Worm (Caenorhabditis elegans) whole organism, mixed stage, embryonic: ENCODE data around the gene cul-2.

Source experiments
- M03D4.4 ChIP-seq: sonication (generic microtip); optimal IDR thresholded peaks from 2 replicates; lab custom pipeline; 2017; ENCODE audit warnings: mild to moderate bottlenecking, missing genetic modification characterization, missing compliant biosample characterization
- bed-3 ChIP-seq: fragments of 200-800 bp; sonication (Bioruptor generic); optimal IDR thresholded peaks from 3 replicates; lab custom pipeline; 2018; ENCODE audit warnings: mild to moderate bottlenecking, missing genetic modification characterization, moderate library complexity, missing compliant biosample characterization
- blmp-1 ChIP-seq: fragments of 150-350 bp; optimal IDR thresholded peaks from 2 replicates; lab custom pipeline; 2014; ENCODE audit warnings: missing biosample characterization, missing genetic modification characterization
- ceh-39 ChIP-seq: fragments of 150-350 bp; optimal IDR thresholded peaks from 2 replicates; lab custom pipeline; 2014; ENCODE audit warnings: missing biosample characterization, missing genetic modification characterization
- ceh-43 ChIP-seq: fragments of 200-800 bp; sonication (Bioruptor generic); optimal IDR thresholded peaks from 2 replicates; lab custom pipeline; 2018; ENCODE audit warnings: mild to moderate bottlenecking, missing genetic modification characterization, moderate library complexity, missing compliant biosample characterization
- ces-1 ChIP-seq: fragments of 150-350 bp; optimal IDR thresholded peaks from 2 replicates; lab custom pipeline; 2014; ENCODE audit warnings: missing biosample characterization, missing genetic modification reagents, missing genetic modification characterization
- cnd-1 ChIP-seq: fragments of 200-800 bp; sonication (Bioruptor generic); optimal IDR thresholded peaks from 2 replicates; lab custom pipeline; 2018; ENCODE audit warnings: mild to moderate bottlenecking, missing genetic modification characterization, missing compliant biosample characterization
- elt-1 ChIP-seq: sonication (generic microtip); optimal IDR thresholded peaks from 2 replicates; lab custom pipeline; 2017; ENCODE audit warnings: missing genetic modification characterization, mild to moderate bottlenecking, missing compliant biosample characterization, antibody characterized with exemption, moderate library complexity, borderline replicate concordance; ENCODE audit not compliant: insufficient read depth
- flh-1 ChIP-seq: fragments of 200-800 bp; sonication (Bioruptor generic); optimal IDR thresholded peaks from 2 replicates; lab custom pipeline; 2018; ENCODE audit warnings: mild to moderate bottlenecking, missing genetic modification characterization, moderate library complexity, missing compliant biosample characterization
- ham-2 ChIP-seq: fragments of 200-800 bp; sonication (Bioruptor generic); optimal IDR thresholded peaks from 2 replicates; lab custom pipeline; 2018; ENCODE audit warnings: mild to moderate bottlenecking, missing genetic modification characterization, missing compliant biosample characterization
- hlh-1 ChIP-seq: fragments of 150-350 bp; optimal IDR thresholded peaks from 2 replicates; lab custom pipeline; 2014; ENCODE audit warnings: missing biosample characterization, missing genetic modification reagents, missing genetic modification characterization
- lin-13 ChIP-seq: fragments of 150-350 bp; optimal IDR thresholded peaks from 2 replicates; lab custom pipeline; 2014; ENCODE audit warnings: missing biosample characterization, missing genetic modification characterization
- lin-32 ChIP-seq: fragments of 200-800 bp; sonication (Bioruptor generic); optimal IDR thresholded peaks from 2 replicates; lab custom pipeline; 2018; ENCODE audit warnings: mild to moderate bottlenecking, missing genetic modification characterization, missing compliant biosample characterization
- mab-5 ChIP-seq: fragments of 150-350 bp; optimal IDR thresholded peaks from 2 replicates; lab custom pipeline; 2014; ENCODE audit warnings: missing biosample characterization, missing genetic modification characterization
- mep-1 ChIP-seq: fragments of 150-350 bp; optimal IDR thresholded peaks from 2 replicates; lab custom pipeline; 2017; ENCODE audit warnings: missing biosample characterization, missing genetic modification reagents, missing genetic modification characterization, inconsistent platforms
- mls-2 ChIP-seq: sonication (generic microtip); optimal IDR thresholded peaks from 2 replicates; lab custom pipeline; 2016; ENCODE audit warnings: mild to moderate bottlenecking, missing genetic modification characterization, moderate library complexity, missing compliant biosample characterization
- nhr-12 ChIP-seq: fragments of 150-350 bp; optimal IDR thresholded peaks from 2 replicates; lab custom pipeline; 2014; ENCODE audit warnings: missing biosample characterization, missing genetic modification characterization
- nhr-2 ChIP-seq: fragments of 150-350 bp; optimal IDR thresholded peaks from 2 replicates; lab custom pipeline; 2014; ENCODE audit warnings: missing biosample characterization, missing genetic modification characterization
- nhr-28 ChIP-seq: fragments of 150-350 bp; optimal IDR thresholded peaks from 2 replicates; lab custom pipeline; 2014; ENCODE audit warnings: missing biosample characterization, missing genetic modification characterization
- nhr-76 ChIP-seq: sonication (generic microtip); optimal IDR thresholded peaks from 2 replicates; lab custom pipeline; 2017; ENCODE audit warnings: missing biosample characterization, missing genetic modification characterization
- pha-4 ChIP-seq: fragments of 150-350 bp; optimal IDR thresholded peaks from 2 replicates; lab custom pipeline; 2018; ENCODE audit warnings: missing biosample characterization, missing genetic modification reagents, missing genetic modification characterization
- snpc-4 ChIP-seq: fragments of 150-350 bp; optimal IDR thresholded peaks from 2 replicates; lab custom pipeline; 2014; ENCODE audit warnings: missing biosample characterization, missing genetic modification characterization
- sptf-1 ChIP-seq: sonication (generic microtip); optimal IDR thresholded peaks from 2 replicates; lab custom pipeline; 2017; ENCODE audit warnings: mild to moderate bottlenecking, missing genetic modification characterization, moderate library complexity, missing compliant biosample characterization
- tbx-8 ChIP-seq: fragments of 200-800 bp; sonication (Bioruptor generic); optimal IDR thresholded peaks from 2 replicates; lab custom pipeline; 2018; ENCODE audit warnings: mild to moderate bottlenecking, missing genetic modification characterization, moderate library complexity, missing compliant biosample characterization
- unc-120 ChIP-seq: sonication (generic microtip); optimal IDR thresholded peaks from 2 replicates; lab custom pipeline; 2017; ENCODE audit warnings: missing genetic modification characterization, missing compliant biosample characterization; ENCODE audit not compliant: poor library complexity, severe bottlenecking
- unc-39 ChIP-seq: fragments of 150-350 bp; optimal IDR thresholded peaks from 2 replicates; lab custom pipeline; 2014; ENCODE audit warnings: missing biosample characterization, missing genetic modification characterization
- unc-62 ChIP-seq: fragments of 150-350 bp; optimal IDR thresholded peaks from 2 replicates; lab custom pipeline; 2014; ENCODE audit warnings: missing biosample characterization, missing genetic modification reagents, missing genetic modification characterization
- zip-8 ChIP-seq: fragments of 150-350 bp; optimal IDR thresholded peaks from 2 replicates; lab custom pipeline; 2014; ENCODE audit warnings: missing biosample characterization, missing genetic modification characterization
- ztf-11 ChIP-seq: fragments of 150-350 bp; optimal IDR thresholded peaks from 2 replicates; lab custom pipeline; 2014; ENCODE audit warnings: missing biosample characterization, missing genetic modification characterization

The cul-2 gene

DNA sequence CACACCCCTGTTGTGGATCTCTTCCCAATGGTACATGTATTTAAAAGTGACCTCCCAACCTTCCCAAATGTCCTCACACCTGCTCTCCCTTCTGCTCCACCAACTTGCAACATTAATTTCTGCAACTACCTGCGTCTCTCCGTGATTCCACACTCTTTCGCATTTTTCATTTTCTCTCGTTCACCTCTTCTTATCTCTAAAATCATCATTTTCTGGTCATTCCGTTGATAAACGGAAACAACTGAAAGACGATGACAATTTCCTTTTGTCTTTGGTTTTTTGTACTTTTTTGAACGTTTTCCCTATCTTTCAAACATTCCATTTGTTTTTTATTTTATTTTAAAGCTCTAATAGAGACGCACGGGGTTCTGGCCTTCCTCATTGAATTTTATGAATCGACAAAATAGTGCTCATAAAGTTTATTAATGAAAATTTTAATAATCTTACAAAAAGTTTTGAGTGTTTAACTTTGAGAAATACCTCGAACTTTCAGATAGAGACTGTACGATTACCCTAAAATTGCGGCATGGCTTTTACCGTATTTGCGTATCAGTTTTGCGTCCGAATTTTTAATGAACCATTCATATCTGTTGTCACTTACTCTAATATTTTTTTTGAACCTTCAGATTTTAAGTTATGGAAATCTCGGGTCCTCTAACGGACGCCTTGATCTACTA is 14.3 kb upstream of the cul-2 start, which contains the start of gene aqp-11:
Gene aqp-11 (plus strand): TSS at position 627 of the 677 bp plus-strand sequence.
- TF ChIP-seq flh-1 (no peak), hlh-1 (tag; lab: Kevin White, UChicago) (peak; percentile 31)

- TF ChIP-seq zip-8 (tag; lab: Kevin White, UChicago) (no peak), ces-1 (GFP tag; lab: Kevin White, UChicago) (no peak), ztf-11 (tag; lab: Kevin White, UChicago) (no peak), nhr-28 (tag; lab: Kevin White, UChicago) (no peak), unc-120 (no peak), sptf-1 (tag; lab: Kevin White, UChicago) (no peak), ceh-43 (GFP tag; lab: Kevin White, UChicago) (no peak), mab-5 (tag; lab: Kevin White, UChicago) (no peak), hlh-1 (tag; lab: Kevin White, UChicago) (no peak), ceh-39 (tag; lab: Kevin White, UChicago) (no peak), blmp-1 (tag; lab: Kevin White, UChicago) (no peak), cnd-1 (no peak), mep-1 (tag; lab: Kevin White, UChicago) (no peak), nhr-12 (tag; lab: Kevin White, UChicago) (no peak), pha-4 (tag; lab: Kevin White, UChicago) (no peak)
- TF ChIP-seq, all 35 proteins: peak for 0
These were observed 8.1 kb upstream of the cul-2 start, which contains the start of gene sid-2 for ce11 chrIII:13678761-13679495. sid-2 (plus strand) TSS chrIII:13679445.

DNA sequence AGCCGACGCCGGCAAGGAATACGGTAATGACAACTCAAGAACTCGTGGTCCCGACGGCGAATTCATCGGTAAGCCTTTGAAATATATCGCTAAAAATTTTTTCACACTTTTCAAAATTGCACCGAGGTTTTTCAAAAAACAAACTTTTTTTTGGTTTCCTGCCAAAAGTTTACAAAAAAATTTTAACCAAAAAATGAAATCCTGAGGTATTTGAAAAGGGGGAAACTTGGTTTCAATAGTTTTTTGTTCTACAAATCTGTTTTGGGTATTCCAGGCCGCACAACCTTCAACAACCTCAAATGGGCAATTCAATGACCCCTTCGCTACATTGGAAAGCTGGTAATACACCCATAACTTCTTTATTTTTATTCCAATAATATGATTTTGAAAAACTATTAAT is 5.0 kb upstream of the cul-2 start:
- no peak for TF ChIP-seq ceh-43 (GFP tag; lab: Kevin White, UChicago)
- TF ChIP-seq zip-8 (tag; lab: Kevin White, UChicago): no peak
- TF ChIP-seq lin-13 (tag; lab: Kevin White, UChicago): no peak
- no peak for TF ChIP-seq nhr-76
- TF ChIP-seq unc-39 (tag; lab: Kevin White, UChicago): no peak
- no peak for TF ChIP-seq elt-1 (tag; lab: Kevin White, UChicago)
- TF ChIP-seq mls-2 (tag; lab: Kevin White, UChicago): no peak
- no peak for TF ChIP-seq unc-62 (GFP tag; lab: Kevin White, UChicago)
- no peak for TF ChIP-seq pha-4 (tag; lab: Kevin White, UChicago)
- no peak for TF ChIP-seq snpc-4 (tag; lab: Kevin White, UChicago)
- TF ChIP-seq hlh-1 (tag; lab: Kevin White, UChicago): no peak
- no peak for TF ChIP-seq mep-1 (tag; lab: Kevin White, UChicago)
- no peak for TF ChIP-seq bed-3 (GFP tag; lab: Kevin White, UChicago)
- TF ChIP-seq nhr-2 (tag; lab: Kevin White, UChicago): no peak
- TF ChIP-seq M03D4.4 (tag; lab: Kevin White, UChicago): no peak
- TF ChIP-seq lin-32 (GFP tag; lab: Kevin White, UChicago): no peak
- TF ChIP-seq mab-5 (tag; lab: Kevin White, UChicago): no peak
- TF ChIP-seq tbx-8 (GFP tag; lab: Kevin White, UChicago): no peak
- TF ChIP-seq nhr-28 (tag; lab: Kevin White, UChicago): no peak

DNA sequence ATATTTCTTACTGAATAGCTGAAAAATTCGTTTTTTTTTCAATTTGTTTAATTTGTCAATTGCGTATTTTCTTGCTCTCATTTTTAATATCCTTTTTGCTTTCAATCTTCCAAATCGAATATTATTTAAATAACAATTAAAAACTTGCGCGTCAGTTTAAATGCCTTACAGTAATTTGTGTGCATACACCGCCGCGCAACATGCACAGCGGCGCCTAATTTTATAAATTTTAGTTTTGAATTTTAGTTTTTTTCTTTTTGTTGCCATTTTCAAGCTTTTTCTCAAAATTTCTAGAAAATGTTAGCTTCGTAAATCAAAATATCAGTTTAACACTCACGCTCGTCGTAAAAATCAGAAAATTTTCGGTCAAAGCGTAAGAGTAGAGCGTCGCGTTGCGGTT is 3.8 kb upstream of the cul-2 start:
- no peak for TF ChIP-seq ces-1 (GFP tag; lab: Kevin White, UChicago)
- TF ChIP-seq pha-4 (tag; lab: Kevin White, UChicago): no peak
- TF ChIP-seq unc-120: no peak
- TF ChIP-seq blmp-1 (tag; lab: Kevin White, UChicago): no peak
- TF ChIP-seq mep-1 (tag; lab: Kevin White, UChicago): no peak
- TF ChIP-seq sptf-1 (tag; lab: Kevin White, UChicago): no peak
- no peak for TF ChIP-seq mab-5 (tag; lab: Kevin White, UChicago)
- no peak for TF ChIP-seq cnd-1
- no peak for TF ChIP-seq ceh-43 (GFP tag; lab: Kevin White, UChicago)
- no peak for TF ChIP-seq unc-39 (tag; lab: Kevin White, UChicago)
- TF ChIP-seq, all 35 proteins: peak for 0

DNA sequence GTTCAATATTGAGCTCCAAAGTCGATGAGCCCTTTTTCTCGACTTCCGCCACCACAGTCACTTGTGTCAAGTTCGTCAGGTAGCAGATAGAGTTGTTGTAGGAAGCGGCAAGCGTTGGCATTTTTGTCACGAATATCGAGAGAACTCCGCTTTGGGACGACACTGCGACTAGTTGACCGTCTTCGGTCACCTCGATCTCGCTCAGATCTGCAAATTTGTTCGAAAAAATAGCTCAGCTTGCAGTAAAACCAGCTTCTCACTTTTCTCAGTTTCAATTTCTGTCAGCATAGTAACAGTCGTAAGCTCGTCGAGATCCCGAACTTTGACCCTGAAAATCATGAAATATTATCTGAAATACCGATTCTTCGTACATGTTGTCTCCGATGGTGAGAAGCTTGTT is 2.8 kb upstream of the cul-2 start:
- TF ChIP-seq ham-2 (GFP tag; lab: Kevin White, UChicago) (no peak), elt-1 (tag; lab: Kevin White, UChicago) (no peak), flh-1 (no peak), mls-2 (tag; lab: Kevin White, UChicago) (no peak), ces-1 (GFP tag; lab: Kevin White, UChicago) (no peak), nhr-12 (tag; lab: Kevin White, UChicago) (no peak), bed-3 (GFP tag; lab: Kevin White, UChicago) (no peak)
- TF ChIP-seq, all 35 proteins: peak for 0
